Fruit fly (Drosophila melanogaster) whole organism, adult: Measurements from ENCODE around the gene Pak3.

Source experiments
- CG11617 ChIP-seq: fragments of 200-800 bp; sonication (Bioruptor generic); optimal IDR thresholded peaks from 2 replicates; lab custom pipeline; 2017; ENCODE audit warnings: mild to moderate bottlenecking, missing biosample characterization, missing genetic modification reagents, missing genetic modification characterization
- CG33017 ChIP-seq: fragments of 200-800 bp; sonication (Bioruptor generic); optimal IDR thresholded peaks from 2 replicates; lab custom pipeline; 2018; ENCODE audit warnings: missing biosample characterization, mild to moderate bottlenecking, missing genetic modification characterization, moderate library complexity
- CG5204 ChIP-seq: fragments of 200-800 bp; sonication (Bioruptor generic); optimal IDR thresholded peaks from 2 replicates; lab custom pipeline; 2016; ENCODE audit warnings: missing biosample characterization, missing genetic modification characterization
- CG7101 ChIP-seq: fragments of 200-800 bp; sonication (Bioruptor generic); optimal IDR thresholded peaks from 2 replicates; lab custom pipeline; 2018; ENCODE audit warnings: missing biosample characterization, mild to moderate bottlenecking, missing genetic modification characterization, moderate library complexity
- Hr96 ChIP-seq: fragments of 200-800 bp; sonication (Bioruptor generic); optimal IDR thresholded peaks from 2 replicates; lab custom pipeline; 2016; ENCODE audit warnings: missing biosample characterization, missing genetic modification characterization
- Mnt ChIP-seq: fragments of 200-800 bp; sonication (Bioruptor generic); optimal IDR thresholded peaks from 2 replicates; lab custom pipeline; 2016; ENCODE audit warnings: missing biosample characterization, mild to moderate bottlenecking, missing genetic modification characterization
- bab1 ChIP-seq: fragments of 200-800 bp; sonication (Bioruptor generic); optimal IDR thresholded peaks from 3 replicates; lab custom pipeline; 2019; ENCODE audit warnings: missing biosample characterization, mild to moderate bottlenecking, missing genetic modification characterization, moderate library complexity
- kay ChIP-seq: fragments of 200-800 bp; sonication (Bioruptor generic); peaks from one replicate; lab custom pipeline; 2016; ENCODE audit warnings: missing biosample characterization, missing genetic modification characterization, borderline replicate concordance
- ovo ChIP-seq: fragments of 200-800 bp; sonication (Bioruptor generic); optimal IDR thresholded peaks from 2 replicates; lab custom pipeline; 2016; ENCODE audit warnings: missing biosample characterization, missing genetic modification characterization
- pad ChIP-seq: fragments of 200-800 bp; sonication (Bioruptor generic); optimal IDR thresholded peaks from 3 replicates; lab custom pipeline; 2017; ENCODE audit warnings: missing biosample characterization, missing genetic modification characterization, mild to moderate bottlenecking, moderate library complexity, missing genetic modification reagents

DNA sequence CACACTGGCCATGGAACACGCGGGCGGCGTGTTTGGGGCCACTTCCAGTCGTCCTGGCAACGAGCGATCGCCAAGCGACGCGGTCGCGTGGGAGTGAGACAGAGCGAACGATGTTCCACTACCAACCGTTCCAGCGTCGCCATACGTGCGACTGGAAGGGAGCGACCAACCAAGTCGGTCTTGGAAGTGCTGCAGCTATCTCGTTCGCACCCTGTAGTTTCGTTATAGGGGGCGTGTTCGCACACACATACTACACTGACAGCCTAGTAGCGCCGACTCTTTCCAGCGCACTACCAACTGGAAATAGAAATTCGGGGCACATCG is 49.9 kb downstream of the Pak3 start:
- TF ChIP-seq Hr96, result no peak
- no peak for TF ChIP-seq CG11617 (GFP tag; lab: Kevin White, UChicago)
- no peak for TF ChIP-seq CG5204 (GFP tag; lab: Kevin White, UChicago)
- no peak for TF ChIP-seq CG7101 (tag; lab: Kevin White, UChicago)
- no peak for TF ChIP-seq kay
- no peak for TF ChIP-seq Mnt (GFP tag; lab: Kevin White, UChicago)
- TF ChIP-seq ovo, result no peak
- TF ChIP-seq bab1 (GFP tag; lab: Kevin White, UChicago), result no peak
- TF ChIP-seq pad (GFP tag; lab: Kevin White, UChicago), result no peak
- no peak for TF ChIP-seq CG33017
